Worm (Caenorhabditis elegans) whole organism, L2 larva: Measurements from ENCODE around the gene C02F5.10.

ENCODE experiments used
- C34F6.9 ChIP-seq: fragments of 150-350 bp; optimal IDR thresholded peaks from 2 replicates; lab custom pipeline; 2014; ENCODE audit warnings: missing biosample characterization, missing genetic modification characterization
- F13H6.1 ChIP-seq: sonication (generic microtip); optimal IDR thresholded peaks from 2 replicates; lab custom pipeline; 2016; ENCODE audit warnings: missing genetic modification characterization, missing compliant biosample characterization
- R02D3.7 ChIP-seq: fragments of 150-350 bp; optimal IDR thresholded peaks from 2 replicates; lab custom pipeline; 2014; ENCODE audit warnings: missing biosample characterization, missing genetic modification characterization
- Y55F3AM.14 ChIP-seq: fragments of 200-800 bp; sonication (Bioruptor generic); optimal IDR thresholded peaks from 2 replicates; lab custom pipeline; 2018; ENCODE audit warnings: mild to moderate bottlenecking, missing genetic modification characterization, missing compliant biosample characterization
- ZK546.5 ChIP-seq: sonication (generic microtip); optimal IDR thresholded peaks from 2 replicates; lab custom pipeline; 2017; ENCODE audit warnings: missing biosample characterization, missing genetic modification characterization
- alr-1 ChIP-seq: fragments of 150-350 bp; optimal IDR thresholded peaks from 2 replicates; lab custom pipeline; 2014; ENCODE audit warnings: missing biosample characterization, missing genetic modification characterization
- aly-2 ChIP-seq: fragments of 150-350 bp; optimal IDR thresholded peaks from 2 replicates; lab custom pipeline; 2014; ENCODE audit warnings: missing biosample characterization, missing genetic modification characterization
- ama-1 ChIP-seq: fragments of 150-350 bp; optimal IDR thresholded peaks from 2 replicates; lab custom pipeline; 2018; ENCODE audit warnings: inconsistent platforms
- ceh-16 ChIP-seq: fragments of 150-350 bp; optimal IDR thresholded peaks from 2 replicates; lab custom pipeline; 2014; ENCODE audit warnings: missing biosample characterization, missing genetic modification characterization
- crh-2 ChIP-seq: sonication (generic microtip); optimal IDR thresholded peaks from 2 replicates; lab custom pipeline; 2017; ENCODE audit warnings: missing biosample characterization, missing genetic modification characterization
- dmd-4 ChIP-seq: sonication (generic microtip); optimal IDR thresholded peaks from 2 replicates; lab custom pipeline; 2017; ENCODE audit warnings: missing biosample characterization, missing genetic modification characterization
- egl-27 ChIP-seq: sonication (generic microtip); optimal IDR thresholded peaks from 3 replicates; lab custom pipeline; 2017; ENCODE audit warnings: missing biosample characterization, missing genetic modification reagents, missing genetic modification characterization
- elt-1 ChIP-seq: fragments of 150-350 bp; optimal IDR thresholded peaks from 2 replicates; lab custom pipeline; 2014; ENCODE audit warnings: missing biosample characterization, missing genetic modification characterization
- elt-3 ChIP-seq: sonication (generic microtip); optimal IDR thresholded peaks from 2 replicates; lab custom pipeline; 2017; ENCODE audit warnings: missing biosample characterization, missing genetic modification characterization
- fos-1 ChIP-seq: fragments of 150-350 bp; optimal IDR thresholded peaks from 2 replicates; lab custom pipeline; 2014; ENCODE audit warnings: missing biosample characterization, missing genetic modification characterization
- gmeb-1 ChIP-seq: fragments of 150-350 bp; optimal IDR thresholded peaks from 2 replicates; lab custom pipeline; 2014; ENCODE audit warnings: missing biosample characterization, missing genetic modification characterization
- lin-11 ChIP-seq: fragments of 150-350 bp; sonication (generic microtip); optimal IDR thresholded peaks from 2 replicates; lab custom pipeline; 2014; ENCODE audit warnings: missing biosample characterization, missing genetic modification characterization, inconsistent platforms, mixed read lengths
- lin-13 ChIP-seq: fragments of 150-350 bp; optimal IDR thresholded peaks from 2 replicates; lab custom pipeline; 2014; ENCODE audit warnings: missing biosample characterization, missing genetic modification reagents, missing genetic modification characterization
- lin-39 ChIP-seq: fragments of 150-350 bp; optimal IDR thresholded peaks from 2 replicates; lab custom pipeline; 2014; ENCODE audit warnings: missing biosample characterization, missing genetic modification reagents, missing genetic modification characterization
- lsy-2 ChIP-seq, 2 experiments: fragments of 150-350 bp in 1 of 2; sonication (generic microtip) in 1 of 2; optimal IDR thresholded peaks; 2 replicates each; lab custom pipeline; 2014 to 2017; ENCODE audit warnings: missing biosample characterization in 2 of 2, missing genetic modification characterization in 2 of 2
- mab-5 ChIP-seq: fragments of 150-350 bp; optimal IDR thresholded peaks from 2 replicates; lab custom pipeline; 2014; ENCODE audit warnings: missing biosample characterization, missing genetic modification characterization
- mbf-1 ChIP-seq: sonication (generic microtip); optimal IDR thresholded peaks from 2 replicates; lab custom pipeline; 2017; ENCODE audit warnings: missing biosample characterization, missing genetic modification characterization
- mdl-1 ChIP-seq, 2 experiments: fragments of 150-350 bp in 1 of 2; sonication (generic microtip) in 1 of 2; optimal IDR thresholded peaks; 2 replicates each; lab custom pipeline; 2017; ENCODE audit warnings: missing biosample characterization in 2 of 2, missing genetic modification characterization in 2 of 2
- nhr-10 ChIP-seq: sonication (generic microtip); optimal IDR thresholded peaks from 2 replicates; lab custom pipeline; 2017; ENCODE audit warnings: missing biosample characterization, missing genetic modification characterization
- nhr-11 ChIP-seq: fragments of 150-350 bp; optimal IDR thresholded peaks from 2 replicates; lab custom pipeline; 2014; ENCODE audit warnings: missing biosample characterization, missing genetic modification characterization
- nhr-12 ChIP-seq: fragments of 150-350 bp; optimal IDR thresholded peaks from 2 replicates; lab custom pipeline; 2014; ENCODE audit warnings: missing biosample characterization, missing genetic modification characterization
- nhr-129 ChIP-seq: fragments of 150-350 bp; optimal IDR thresholded peaks from 2 replicates; lab custom pipeline; 2014; ENCODE audit warnings: missing biosample characterization, missing genetic modification characterization
- nhr-21 ChIP-seq: fragments of 150-350 bp; optimal IDR thresholded peaks from 2 replicates; lab custom pipeline; 2014; ENCODE audit warnings: missing biosample characterization, missing genetic modification characterization
- nhr-23 ChIP-seq: fragments of 150-350 bp; optimal IDR thresholded peaks from 2 replicates; lab custom pipeline; 2014; ENCODE audit warnings: missing biosample characterization, missing genetic modification reagents, missing genetic modification characterization
- nhr-237 ChIP-seq: fragments of 150-350 bp; optimal IDR thresholded peaks from 2 replicates; lab custom pipeline; 2014; ENCODE audit warnings: missing biosample characterization, missing genetic modification characterization
- nhr-25 ChIP-seq: fragments of 150-350 bp; sonication (generic microtip); optimal IDR thresholded peaks from 3 replicates; lab custom pipeline; 2014; ENCODE audit warnings: missing biosample characterization, missing genetic modification characterization
- nhr-6 ChIP-seq: fragments of 150-350 bp; optimal IDR thresholded peaks from 2 replicates; lab custom pipeline; 2014; ENCODE audit warnings: missing biosample characterization, missing genetic modification characterization
- peb-1 ChIP-seq: fragments of 150-350 bp; optimal IDR thresholded peaks from 2 replicates; lab custom pipeline; 2014; ENCODE audit warnings: missing biosample characterization, missing genetic modification characterization
- skn-1 ChIP-seq: sonication (generic microtip); optimal IDR thresholded peaks from 2 replicates; lab custom pipeline; 2017; ENCODE audit warnings: missing biosample characterization, missing genetic modification characterization
- sma-3 ChIP-seq: sonication (generic microtip); optimal IDR thresholded peaks from 2 replicates; lab custom pipeline; 2016; ENCODE audit warnings: missing genetic modification reagents, missing genetic modification characterization, missing compliant biosample characterization
- sma-9 ChIP-seq, 2 experiments: fragments of 150-350 bp in 1 of 2; sonication (generic microtip) in 1 of 2; optimal IDR thresholded peaks; 2 replicates each; lab custom pipeline; 2014 to 2016; ENCODE audit warnings: missing genetic modification characterization in 2 of 2, mild to moderate bottlenecking in 1 of 2, missing biosample characterization in 1 of 2, missing compliant biosample characterization in 1 of 2, missing genetic modification reagents in 1 of 2, moderate library complexity in 1 of 2
- unc-39 ChIP-seq: fragments of 150-350 bp; optimal IDR thresholded peaks from 2 replicates; lab custom pipeline; 2014; ENCODE audit warnings: missing biosample characterization, missing genetic modification characterization
- unc-55 ChIP-seq: fragments of 150-350 bp; sonication (generic microtip); optimal IDR thresholded peaks from 3 replicates; lab custom pipeline; 2014; ENCODE audit warnings: missing biosample characterization, missing genetic modification reagents, missing genetic modification characterization
- unc-62 ChIP-seq: fragments of 150-350 bp; optimal IDR thresholded peaks from 2 replicates; lab custom pipeline; 2014; ENCODE audit warnings: missing biosample characterization, missing genetic modification reagents, missing genetic modification characterization
- ztf-1 ChIP-seq: fragments of 200-800 bp; sonication (Bioruptor generic); conservative IDR thresholded peaks from 2 replicates; pipeline ENCODE4 v1.3.6; 2022; ENCODE audit warnings: missing genetic modification characterization, missing compliant biosample characterization
- ztf-4 ChIP-seq: fragments of 150-350 bp; optimal IDR thresholded peaks from 2 replicates; lab custom pipeline; 2014; ENCODE audit warnings: missing biosample characterization, missing genetic modification characterization

C02F5.10 gene

DNA sequence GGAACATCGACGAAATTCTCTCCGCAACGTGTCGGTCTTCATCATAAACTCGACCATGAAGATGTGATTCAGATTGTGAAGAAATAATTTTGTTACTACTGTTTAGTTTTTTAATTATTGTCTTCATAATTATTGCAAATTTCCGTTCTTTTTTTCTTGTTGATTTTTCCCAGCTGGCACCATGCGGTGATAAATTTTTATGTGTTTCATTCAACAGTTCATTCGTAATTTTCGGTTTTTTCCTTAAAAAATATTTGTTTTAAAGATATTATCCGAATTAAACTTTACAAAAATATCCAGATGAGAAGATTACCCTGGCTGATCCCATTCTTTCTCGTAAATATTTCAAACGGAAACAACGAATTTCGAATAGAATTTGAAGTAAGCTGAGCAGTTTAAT is 2.2 kb downstream of the C02F5.10 start, which contains the start of gene C02F5.13:
C02F5.13 (plus strand) TSS at position 301 of the 400 bp plus-strand sequence.
- no peak for TF ChIP-seq peb-1 (tag; lab: Kevin White, UChicago)
- no peak for TF ChIP-seq lsy-2 (tag; optimal IDR thresholded peaks at IDR 0.05; lab: Kevin White, UChicago)
- no peak for TF ChIP-seq elt-3 (tag; lab: Kevin White, UChicago)
- TF ChIP-seq nhr-11 (tag; lab: Kevin White, UChicago), result no peak
- TF ChIP-seq crh-2, result no peak
- no peak for TF ChIP-seq Y55F3AM.14
- TF ChIP-seq C34F6.9, result no peak
- TF ChIP-seq alr-1 (tag; lab: Kevin White, UChicago), result no peak
- no peak for TF ChIP-seq nhr-23 (tag; lab: Kevin White, UChicago)
- TF ChIP-seq ztf-4, result no peak
- TF ChIP-seq unc-62 (GFP tag; lab: Kevin White, UChicago), result no peak
- TF ChIP-seq sma-3, result no peak
- no peak for TF ChIP-seq elt-1
- TF ChIP-seq F13H6.1 (tag; lab: Kevin White, UChicago), result no peak
- TF ChIP-seq skn-1 (tag; lab: Kevin White, UChicago), result no peak
- no peak for TF ChIP-seq unc-39
- TF ChIP-seq unc-55 (GFP tag; lab: Kevin White, UChicago), result no peak
- no peak for TF ChIP-seq nhr-129 (tag; lab: Kevin White, UChicago)
- no peak for TF ChIP-seq ceh-16
- no peak for TF ChIP-seq mbf-1 (tag; lab: Kevin White, UChicago)

- TF ChIP-seq sma-9 (GFP tag; optimal IDR thresholded peaks at IDR 0.05; lab: Kevin White, UChicago) (no peak), sma-9 (tag; optimal IDR thresholded peaks at IDR 0.05; lab: Kevin White, UChicago) (no peak), Y55F3AM.14 (no peak), nhr-11 (tag; lab: Kevin White, UChicago) (no peak), gmeb-1 (tag; lab: Kevin White, UChicago) (no peak), aly-2 (no peak), unc-39 (no peak), ztf-1 (GFP tag; lab: Robert Waterston, UW) (no peak), F13H6.1 (tag; lab: Kevin White, UChicago) (no peak), nhr-12 (tag; lab: Kevin White, UChicago) (no peak), alr-1 (tag; lab: Kevin White, UChicago) (no peak), lin-13 (no peak), mdl-1 (tag; optimal IDR thresholded peaks at IDR 0.05; lab: Kevin White, UChicago) (no peak), lsy-2 (tag; optimal IDR thresholded peaks at IDR 0.05; lab: Kevin White, UChicago) (no peak), nhr-237 (no peak), ama-1 (lab: Kevin White, UChicago) (no peak), egl-27 (tag; lab: Kevin White, UChicago) (no peak), ZK546.5 (tag; lab: Kevin White, UChicago) (no peak), nhr-129 (tag; lab: Kevin White, UChicago) (no peak), R02D3.7 (tag; lab: Kevin White, UChicago) (no peak), elt-3 (tag; lab: Kevin White, UChicago) (no peak)
These were observed 3.7 kb downstream of the C02F5.10 start, which contains the start of gene C02F5.3 for ce11 chrIII:8245591-8245990. C02F5.3 (plus strand) TSS chrIII:8245891.

ce11 chrIII:8244052-8244451 is 5.2 kb downstream of the C02F5.10 start, which contains the start of the genes pbs-6 and cids-1:
pbs-6 (minus strand) TSS chrIII:8244092.
cids-1 (plus strand) TSS chrIII:8244445.
- no peak for TF ChIP-seq mbf-1 (tag; lab: Kevin White, UChicago)
- no peak for TF ChIP-seq gmeb-1 (tag; lab: Kevin White, UChicago)
- no peak for TF ChIP-seq nhr-237
- TF ChIP-seq mab-5, result no peak
- TF ChIP-seq alr-1 (tag; lab: Kevin White, UChicago), result no peak
- TF ChIP-seq nhr-129 (tag; lab: Kevin White, UChicago), result peak; percentile 21
- TF ChIP-seq C34F6.9, result peak; percentile 16
- no peak for TF ChIP-seq R02D3.7 (tag; lab: Kevin White, UChicago)
- TF ChIP-seq sma-9 (GFP tag; optimal IDR thresholded peaks at IDR 0.05; lab: Kevin White, UChicago), result no peak
- no peak for TF ChIP-seq sma-9 (tag; optimal IDR thresholded peaks at IDR 0.05; lab: Kevin White, UChicago)
- TF ChIP-seq lin-11, result no peak
- peak; percentile 47 for TF ChIP-seq unc-55 (GFP tag; lab: Kevin White, UChicago)
- no peak for TF ChIP-seq dmd-4 (tag; lab: Kevin White, UChicago)
- no peak for TF ChIP-seq nhr-10 (tag; lab: Kevin White, UChicago)
- TF ChIP-seq nhr-25 (tag; lab: Kevin White, UChicago), result no peak
- peak in 1 of 2 experiments; percentile 51 for TF ChIP-seq lsy-2 (tag; optimal IDR thresholded peaks at IDR 0.05; lab: Kevin White, UChicago)
- TF ChIP-seq nhr-21, result no peak
- no peak for TF ChIP-seq nhr-23 (tag; lab: Kevin White, UChicago)
- no peak for TF ChIP-seq ztf-1 (GFP tag; lab: Robert Waterston, UW)
- no peak for TF ChIP-seq ztf-4
- TF ChIP-seq skn-1 (tag; lab: Kevin White, UChicago), result no peak
- TF ChIP-seq nhr-6 (tag; lab: Kevin White, UChicago), result no peak
- TF ChIP-seq lin-39 (tag; lab: Kevin White, UChicago), result no peak
- no peak for TF ChIP-seq F13H6.1 (tag; lab: Kevin White, UChicago)
- no peak for TF ChIP-seq fos-1 (tag; lab: Kevin White, UChicago)
- TF ChIP-seq, all 48 proteins: peak for 4
